Fruit fly (Drosophila melanogaster) whole organism, embryonic: ENCODE measurements around the gene CG14282.

Experiments used
- Adf1 ChIP-seq: fragments of 200-800 bp; sonication (Bioruptor generic); IDR thresholded peaks from 2 replicates; pipeline ENCODE4 v1.3.6; 2022; ENCODE audit warnings: missing biosample characterization, missing genetic modification characterization
- BEAF-32 ChIP-seq: fragments of 200-800 bp; sonication (Bioruptor generic); optimal IDR thresholded peaks from 3 replicates; lab custom pipeline; 2017; ENCODE audit warnings: missing biosample characterization, missing genetic modification characterization, mild to moderate bottlenecking, moderate library complexity, missing genetic modification reagents
- CG10267 ChIP-seq: fragments of 200-800 bp; sonication (Bioruptor generic); optimal IDR thresholded peaks from 2 replicates; lab custom pipeline; 2018; ENCODE audit warnings: missing biosample characterization, mild to moderate bottlenecking, missing genetic modification characterization, moderate library complexity
- CG10462 ChIP-seq: fragments of 200-800 bp; sonication (Bioruptor generic); optimal IDR thresholded peaks from 2 replicates; lab custom pipeline; 2016; ENCODE audit warnings: missing biosample characterization, missing genetic modification characterization
- CG12104 ChIP-seq: fragments of 200-800 bp; sonication (Bioruptor generic); optimal IDR thresholded peaks from 3 replicates; lab custom pipeline; 2016; ENCODE audit warnings: missing biosample characterization, missing genetic modification characterization
- CG13296 ChIP-seq: fragments of 200-800 bp; sonication (Bioruptor generic); optimal IDR thresholded peaks from 3 replicates; lab custom pipeline; 2018; ENCODE audit warnings: missing biosample characterization, mild to moderate bottlenecking, missing genetic modification characterization
- CG14050 ChIP-seq: fragments of 200-800 bp; sonication (Bioruptor generic); IDR thresholded peaks from 3 replicates; pipeline ENCODE4 v1.3.6; 2022; ENCODE audit warnings: missing biosample characterization, missing genetic modification characterization
- CG14441 ChIP-seq: fragments of 200-800 bp; sonication (Bioruptor generic); IDR thresholded peaks from 2 replicates; pipeline ENCODE4 v1.3.6; 2022; ENCODE audit warnings: missing biosample characterization, missing genetic modification characterization
- CG14667 ChIP-seq: fragments of 200-800 bp; sonication (Bioruptor generic); IDR thresholded peaks from 2 replicates; pipeline ENCODE4 v1.3.6; 2022; ENCODE audit warnings: missing biosample characterization, missing genetic modification characterization
- CG1792 ChIP-seq: fragments of 200-800 bp; sonication (Bioruptor generic); optimal IDR thresholded peaks from 2 replicates; lab custom pipeline; 2016; ENCODE audit warnings: missing biosample characterization, missing genetic modification characterization
- CG1832 ChIP-seq: fragments of 200-800 bp; sonication (Bioruptor generic); optimal IDR thresholded peaks from 2 replicates; lab custom pipeline; 2017; ENCODE audit warnings: missing biosample characterization, mild to moderate bottlenecking, missing genetic modification characterization, inconsistent platforms
- CG32772 ChIP-seq: fragments of 200-800 bp; sonication (Bioruptor generic); IDR thresholded peaks from 2 replicates; pipeline ENCODE4 v1.3.6; 2022; ENCODE audit warnings: missing biosample characterization, missing genetic modification characterization
- CG4328 ChIP-seq: fragments of 200-800 bp; sonication (Bioruptor generic); optimal IDR thresholded peaks from 3 replicates; lab custom pipeline; 2017; ENCODE audit warnings: missing biosample characterization, missing genetic modification reagents, missing genetic modification characterization
- CG6854 ChIP-seq: fragments of 200-800 bp; sonication (Bioruptor generic); optimal IDR thresholded peaks from 3 replicates; lab custom pipeline; 2017; ENCODE audit warnings: missing biosample characterization, mild to moderate bottlenecking, missing genetic modification characterization
- CG8089 ChIP-seq: fragments of 200-800 bp; sonication (Bioruptor generic); optimal IDR thresholded peaks from 3 replicates; lab custom pipeline; 2016; ENCODE audit warnings: missing biosample characterization, missing genetic modification characterization
- CG9215 ChIP-seq: fragments of 200-800 bp; sonication (Bioruptor generic); IDR thresholded peaks from 2 replicates; pipeline ENCODE4 v1.3.6; 2022; ENCODE audit warnings: missing biosample characterization, missing genetic modification characterization
- CG9437 ChIP-seq: fragments of 200-800 bp; sonication (Bioruptor generic); optimal IDR thresholded peaks from 2 replicates; lab custom pipeline; 2018; ENCODE audit warnings: missing biosample characterization, mild to moderate bottlenecking, missing genetic modification characterization
- CG9932 ChIP-seq: fragments of 200-800 bp; sonication (Bioruptor generic); IDR thresholded peaks from 2 replicates; pipeline ENCODE4 v1.3.6; 2022; ENCODE audit warnings: missing biosample characterization, missing genetic modification characterization
- D19B ChIP-seq: fragments of 200-800 bp; sonication (Bioruptor generic); optimal IDR thresholded peaks from 2 replicates; lab custom pipeline; 2017; ENCODE audit warnings: missing biosample characterization, mild to moderate bottlenecking, missing genetic modification characterization
- Neu2 ChIP-seq: fragments of 200-800 bp; sonication (Bioruptor generic); optimal IDR thresholded peaks from 3 replicates; lab custom pipeline; 2016; ENCODE audit warnings: missing biosample characterization, missing genetic modification characterization, borderline replicate concordance
- Nf-YC ChIP-seq: fragments of 200-800 bp; optimal IDR thresholded peaks from 3 replicates; lab custom pipeline; 2019; ENCODE audit warnings: missing biosample characterization, mild to moderate bottlenecking, missing genetic modification characterization, moderate library complexity
- Ptx1 ChIP-seq: fragments of 200-800 bp; sonication (Bioruptor generic); IDR thresholded peaks from 2 replicates; pipeline ENCODE4 v1.3.6; 2022; ENCODE audit warnings: missing biosample characterization, missing genetic modification characterization
- Rx ChIP-seq: fragments of 200-800 bp; sonication (Bioruptor generic); IDR thresholded peaks from 2 replicates; pipeline ENCODE4 v1.3.6; 2022; ENCODE audit warnings: missing biosample characterization, missing genetic modification characterization
- Sry-δ ChIP-seq: fragments of 200-800 bp; sonication (Bioruptor generic); optimal IDR thresholded peaks from 2 replicates; lab custom pipeline; 2016; ENCODE audit warnings: missing biosample characterization, missing genetic modification characterization
- YL-1 ChIP-seq: fragments of 200-800 bp; sonication (Bioruptor generic); optimal IDR thresholded peaks from 3 replicates; lab custom pipeline; 2017; ENCODE audit warnings: missing biosample characterization, mild to moderate bottlenecking, missing genetic modification characterization
- aop ChIP-seq: fragments of 200-800 bp; sonication (Bioruptor generic); IDR thresholded peaks from 2 replicates; pipeline ENCODE4 v1.3.6; 2022; ENCODE audit warnings: missing biosample characterization, missing genetic modification characterization
- bcd ChIP-seq: fragments of 200-800 bp; sonication (Bioruptor generic); optimal IDR thresholded peaks from 2 replicates; lab custom pipeline; 2017; ENCODE audit warnings: missing biosample characterization, mild to moderate bottlenecking, missing genetic modification characterization
- bigmax ChIP-seq: fragments of 200-800 bp; sonication (Bioruptor generic); optimal IDR thresholded peaks from 2 replicates; lab custom pipeline; 2018; ENCODE audit warnings: missing biosample characterization, mild to moderate bottlenecking, missing genetic modification characterization
- cg ChIP-seq: fragments of 200-800 bp; sonication (Bioruptor generic); optimal IDR thresholded peaks from 3 replicates; lab custom pipeline; 2019; ENCODE audit warnings: missing biosample characterization, mild to moderate bottlenecking, missing genetic modification characterization, moderate library complexity
- dm ChIP-seq: fragments of 200-800 bp; sonication (Bioruptor generic); optimal IDR thresholded peaks from 3 replicates; lab custom pipeline; 2016; ENCODE audit warnings: missing biosample characterization, missing genetic modification characterization
- emc ChIP-seq: fragments of 200-800 bp; sonication (Bioruptor generic); optimal IDR thresholded peaks from 2 replicates; lab custom pipeline; 2016; ENCODE audit warnings: missing biosample characterization, missing genetic modification characterization
- exex ChIP-seq: fragments of 200-800 bp; sonication (Bioruptor generic); optimal IDR thresholded peaks from 4 replicates; lab custom pipeline; 2018; ENCODE audit warnings: missing biosample characterization, mild to moderate bottlenecking, missing genetic modification characterization, moderate library complexity
- insv ChIP-seq, 2 experiments: fragments of 200-800 bp; sonication (Bioruptor generic); optimal IDR thresholded peaks; 3 replicates each; lab custom pipeline; 2016 to 2018; ENCODE audit warnings: missing biosample characterization in 2 of 2, missing genetic modification characterization in 2 of 2
- knrl ChIP-seq: fragments of 200-800 bp; sonication (Bioruptor generic); IDR thresholded peaks from 3 replicates; pipeline ENCODE4 v1.3.6; 2022; ENCODE audit warnings: missing biosample characterization, missing genetic modification characterization; ENCODE audit not compliant: partially characterized antibody
- lilli ChIP-seq: fragments of 200-800 bp; sonication (Bioruptor generic); optimal IDR thresholded peaks from 3 replicates; lab custom pipeline; 2016; ENCODE audit warnings: missing biosample characterization, missing genetic modification characterization
- lmd ChIP-seq: fragments of 200-800 bp; sonication (Bioruptor generic); IDR thresholded peaks from 2 replicates; pipeline ENCODE4 v1.3.6; 2022; ENCODE audit warnings: missing biosample characterization, missing genetic modification characterization
- org-1 ChIP-seq: fragments of 200-800 bp; sonication (Bioruptor generic); optimal IDR thresholded peaks from 2 replicates; lab custom pipeline; 2017; ENCODE audit warnings: missing biosample characterization, missing genetic modification characterization
- pb ChIP-seq: fragments of 200-800 bp; sonication (Bioruptor generic); optimal IDR thresholded peaks from 3 replicates; lab custom pipeline; 2016; ENCODE audit warnings: missing biosample characterization, missing genetic modification characterization
- pzg ChIP-seq: fragments of 200-800 bp; sonication (Bioruptor generic); optimal IDR thresholded peaks from 3 replicates; lab custom pipeline; 2018; ENCODE audit warnings: missing biosample characterization, mild to moderate bottlenecking, missing genetic modification characterization, moderate library complexity
- row ChIP-seq: fragments of 200-800 bp; sonication (Bioruptor generic); IDR thresholded peaks from 3 replicates; pipeline ENCODE4 v1.3.6; 2022; ENCODE audit warnings: missing biosample characterization, missing genetic modification characterization
- sc ChIP-seq, 3 experiments: fragments of >200 bp in 2 of 3; fragments of 200-800 bp in 1 of 3; sonication (Bioruptor generic) in 1 of 3; optimal IDR thresholded peaks; 2 replicates in 2 of 3; 3 replicates in 1 of 3; lab custom pipeline; 2017; ENCODE audit warnings: mild to moderate bottlenecking in 1 of 3, missing biosample characterization in 1 of 3, missing genetic modification characterization in 1 of 3, missing genetic modification reagents in 1 of 3
- tin ChIP-seq: fragments of 200-800 bp; sonication (Bioruptor generic); optimal IDR thresholded peaks from 3 replicates; lab custom pipeline; 2016; ENCODE audit warnings: missing biosample characterization, missing genetic modification characterization
- tio ChIP-seq: fragments of 200-800 bp; sonication (Bioruptor generic); optimal IDR thresholded peaks from 2 replicates; lab custom pipeline; 2017; ENCODE audit warnings: missing biosample characterization, missing genetic modification characterization, inconsistent platforms
- trem ChIP-seq: fragments of 200-800 bp; optimal IDR thresholded peaks from 3 replicates; lab custom pipeline; 2019; ENCODE audit warnings: missing biosample characterization, mild to moderate bottlenecking, missing genetic modification characterization, moderate library complexity
- twi ChIP-seq: fragments of 200-800 bp; optimal IDR thresholded peaks from 2 replicates; lab custom pipeline; 2019; ENCODE audit warnings: missing biosample characterization, mild to moderate bottlenecking, missing genetic modification characterization, moderate library complexity
- unc-4 ChIP-seq: fragments of 200-800 bp; sonication (Bioruptor generic); IDR thresholded peaks from 2 replicates; pipeline ENCODE4 v1.3.6; 2022; ENCODE audit warnings: missing biosample characterization, missing genetic modification characterization; ENCODE audit not compliant: partially characterized antibody
- vfl ChIP-seq: fragments of 200-800 bp; sonication (Bioruptor generic); optimal IDR thresholded peaks from 2 replicates; lab custom pipeline; 2016; ENCODE audit warnings: missing biosample characterization, missing genetic modification characterization
- vvl ChIP-seq: fragments of 200-800 bp; sonication (Bioruptor generic); IDR thresholded peaks from 2 replicates; pipeline ENCODE4 v1.3.6; 2022; ENCODE audit warnings: missing biosample characterization, missing genetic modification characterization
- wor ChIP-seq: fragments of 200-800 bp; sonication (Bioruptor generic); IDR thresholded peaks from 2 replicates; pipeline ENCODE4 v1.3.6; 2022; ENCODE audit warnings: missing biosample characterization, missing genetic modification characterization

Gene CG14282

DNA sequence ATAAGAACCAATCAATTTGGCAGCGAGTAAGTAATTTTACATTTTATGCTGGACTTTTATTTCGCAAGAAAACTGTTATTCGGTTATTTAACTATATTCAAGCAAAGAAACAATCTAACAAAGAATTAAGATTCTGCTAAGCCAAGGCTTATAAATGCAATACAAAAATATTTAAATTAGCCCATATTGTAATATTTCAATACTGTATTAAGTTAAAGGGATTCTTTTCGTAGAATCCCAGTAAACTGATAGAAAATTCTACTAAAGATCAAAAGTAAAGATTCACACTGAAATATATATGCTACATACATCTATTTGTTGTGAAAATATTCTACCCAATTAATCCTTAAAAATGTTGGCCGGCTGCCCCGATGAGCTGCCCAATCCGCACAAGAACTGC, at the start of gene CG14282:
Gene CG14282 (plus strand): TSS at position 301 of the 400 bp plus-strand sequence.
- no peak for TF ChIP-seq CG10462 (GFP tag; lab: Kevin White, UChicago)
- no peak for TF ChIP-seq insv (GFP tag; optimal IDR thresholded peaks at IDR 0.05; lab: Kevin White, UChicago)
- no peak for TF ChIP-seq Sry-δ (GFP tag; lab: Kevin White, UChicago)
- TF ChIP-seq sc (optimal IDR thresholded peaks at IDR 0.05; lab: Kevin White, UChicago) = no peak
- TF ChIP-seq sc (GFP tag; optimal IDR thresholded peaks at IDR 0.05; lab: Kevin White, UChicago) = no peak
- TF ChIP-seq CG9437 (GFP tag; lab: Kevin White, UChicago) = no peak
- no peak for TF ChIP-seq exex
- TF ChIP-seq org-1 (GFP tag; lab: Kevin White, UChicago) = no peak
- TF ChIP-seq CG1792 (GFP tag; lab: Kevin White, UChicago) = no peak
- TF ChIP-seq Adf1 (GFP tag; lab: Robert Waterston, UW) = no peak
- TF ChIP-seq pzg (GFP tag; lab: Kevin White, UChicago) = no peak
- TF ChIP-seq CG32772 (GFP tag; lab: Robert Waterston, UW) = no peak
- no peak for TF ChIP-seq CG14441 (GFP tag; lab: Robert Waterston, UW)
- no peak for TF ChIP-seq CG14667
- no peak for TF ChIP-seq YL-1 (GFP tag; lab: Kevin White, UChicago)

DNA sequence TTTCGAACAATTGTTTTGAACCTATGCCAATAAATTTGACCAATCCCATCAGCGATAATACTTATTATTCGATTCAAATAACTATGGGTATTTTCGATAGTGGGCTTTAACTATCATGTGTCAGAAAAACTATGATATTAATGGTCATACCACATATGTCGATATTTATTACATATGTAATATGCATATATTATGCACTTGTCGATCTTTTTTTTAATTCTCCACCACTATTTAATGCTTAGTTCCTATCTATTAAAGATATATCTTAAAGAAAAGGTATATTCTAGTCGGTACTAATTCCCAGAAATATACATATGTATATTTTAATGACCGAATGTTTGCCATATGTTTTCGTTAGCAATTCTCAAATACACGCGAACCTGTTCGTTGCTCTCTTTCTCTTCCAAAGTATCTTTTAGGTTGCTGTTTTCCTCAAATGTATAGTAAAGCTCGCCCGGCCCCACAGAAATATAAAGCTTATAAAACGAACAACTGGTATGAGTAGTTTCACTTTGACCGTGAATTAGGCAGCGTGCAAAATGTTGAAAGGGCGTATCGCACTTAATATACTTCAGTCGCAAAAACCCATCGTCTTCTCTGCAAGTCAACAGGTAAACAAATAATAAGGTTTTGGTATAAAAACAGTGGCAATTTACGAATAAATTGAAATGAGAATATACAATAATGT, 44.5 kb upstream of the CG14282 start, which contains the start of gene Cyp12a5:
Gene Cyp12a5 (plus strand): TSS at position 503 of the 688 bp plus-strand sequence.
- TF ChIP-seq Rx (GFP tag; lab: Robert Waterston, UW) (no peak), CG9215 (GFP tag; lab: Robert Waterston, UW) (no peak), aop (GFP tag; lab: Robert Waterston, UW) (no peak), tio (no peak), CG6854 (GFP tag; lab: Kevin White, UChicago) (no peak), bcd (GFP tag; lab: Kevin White, UChicago) (no peak), CG8089 (GFP tag; lab: Kevin White, UChicago) (no peak), BEAF-32 (GFP tag; lab: Kevin White, UChicago) (no peak), tin (GFP tag; lab: Kevin White, UChicago) (no peak), wor (GFP tag; lab: Robert Waterston, UW) (no peak), trem (no peak), knrl (GFP tag; lab: Robert Waterston, UW) (no peak), CG9932 (GFP tag; lab: Robert Waterston, UW) (0 out of 2 replicates have a peak, but pooled peaks have one; percentile 25), vfl (no peak), emc (no peak), twi (tag; lab: Kevin White, UChicago) (peak; percentile 40), vvl (no peak), Nf-YC (tag; lab: Kevin White, UChicago) (peak; percentile 69), lilli (GFP tag; lab: Kevin White, UChicago) (peak; percentile 19), CG10267 (tag; lab: Kevin White, UChicago) (no peak), cg (no peak), CG13296 (GFP tag; lab: Kevin White, UChicago) (no peak), dm (GFP tag; lab: Kevin White, UChicago) (no peak), D19B (GFP tag; lab: Kevin White, UChicago) (peak; percentile 89), CG4328 (GFP tag; lab: Kevin White, UChicago) (no peak), Neu2 (GFP tag; lab: Kevin White, UChicago) (no peak), CG12104 (no peak), unc-4 (GFP tag; lab: Robert Waterston, UW) (no peak), CG14050 (GFP tag; lab: Robert Waterston, UW) (no peak), pb (GFP tag; lab: Kevin White, UChicago) (no peak), row (peak; percentile 64), CG1832 (GFP tag; lab: Kevin White, UChicago) (no peak), bigmax (no peak), Ptx1 (GFP tag; lab: Robert Waterston, UW) (no peak), lmd (GFP tag; lab: Robert Waterston, UW) (no peak)
